Fruit fly (Drosophila melanogaster): ENCODE results near the gene Arr1.
A peak's percentile ranks its signal among the peaks of the same experiment; 100 is the strongest.

Gene Arr1

dm6 chr2L:18119643-18120042 is 41.6 kb downstream of the Arr1 start, which contains the start of gene CG5758 (continued):
- TF ChIP-seq Dfd (GFP tag; optimal IDR thresholded peaks at IDR 0.05) = no peak
- TF ChIP-seq lola (GFP tag; optimal IDR thresholded peaks at IDR 0.05) = no peak
- no peak for TF ChIP-seq jim (GFP tag; optimal IDR thresholded peaks at IDR 0.05)
- TF ChIP-seq h (GFP tag; optimal IDR thresholded peaks at IDR 0.05) = peak; percentile 59
- no peak for TF ChIP-seq CG9705 (GFP tag; optimal IDR thresholded peaks at IDR 0.05)
- TF ChIP-seq Vsx2 (GFP tag; optimal IDR thresholded peaks at IDR 0.05; ENCODE audit: partially characterized antibody) = no peak
- TF ChIP-seq CrebA (GFP tag; optimal IDR thresholded peaks at IDR 0.05; ENCODE audit: borderline replicate concordance) = no peak

dm6 chr2L:18121367-18122230 is 43.5 kb downstream of the Arr1 start:
- TF ChIP-seq rgr (GFP tag; optimal IDR thresholded peaks at IDR 0.05) (peak; percentile 90), lola (GFP tag; optimal IDR thresholded peaks at IDR 0.05) (no peak), Hr78 (GFP tag; optimal IDR thresholded peaks at IDR 0.05) (no peak), ey (GFP tag; optimal IDR thresholded peaks at IDR 0.05) (peak; percentile 93), Dfd (GFP tag; optimal IDR thresholded peaks at IDR 0.05) (no peak), Dif (GFP tag; optimal IDR thresholded peaks at IDR 0.05; ENCODE audit: partially characterized antibody) (no peak), sage (GFP tag; optimal IDR thresholded peaks at IDR 0.05) (peak; percentile 73), brk (GFP tag; optimal IDR thresholded peaks at IDR 0.05) (peak; percentile 64), dl (GFP tag; optimal IDR thresholded peaks at IDR 0.05; ENCODE audit: insufficient read depth in 1 of 2, partially characterized antibody in 2 of 2) (no peak), br (GFP tag; optimal IDR thresholded peaks at IDR 0.05) (peak; percentile 92), Jra (GFP tag; optimal IDR thresholded peaks at IDR 0.05) (peak; percentile 68), usp (GFP tag; optimal IDR thresholded peaks at IDR 0.05) (no peak), CG9705 (GFP tag; optimal IDR thresholded peaks at IDR 0.05) (peak; percentile 69), woc (GFP tag; optimal IDR thresholded peaks at IDR 0.05) (peak; percentile 91), HLH106 (tag; optimal IDR thresholded peaks at IDR 0.05) (peak; percentile 91), Rel (GFP tag; optimal IDR thresholded peaks at IDR 0.05) (peak; percentile 79), Rel (tag; optimal IDR thresholded peaks at IDR 0.05) (peak; percentile 62), Hnf4 (GFP tag; optimal IDR thresholded peaks at IDR 0.05) (peak; percentile 75), CrebA (GFP tag; optimal IDR thresholded peaks at IDR 0.05; ENCODE audit: borderline replicate concordance) (peak; percentile 22), h (GFP tag; optimal IDR thresholded peaks at IDR 0.05) (peak; percentile 95), psq (GFP tag; optimal IDR thresholded peaks at IDR 0.05) (peak; percentile 83), foxo (GFP tag; optimal IDR thresholded peaks at IDR 0.05) (peak; percentile 22 to 91), pan (optimal IDR thresholded peaks at IDR 0.05) (no peak), dsf (GFP tag; optimal IDR thresholded peaks at IDR 0.05; ENCODE audit: borderline replicate concordance) (no peak), sv (GFP tag; optimal IDR thresholded peaks at IDR 0.05) (no peak), fru (GFP tag; optimal IDR thresholded peaks at IDR 0.05) (peak; percentile 95), CG32264 (GFP tag; optimal IDR thresholded peaks at IDR 0.05) (peak; percentile 80), Hr83 (GFP tag; optimal IDR thresholded peaks at IDR 0.05; ENCODE audit: poor library complexity, severe bottlenecking) (peak; percentile 9), tai (GFP tag; optimal IDR thresholded peaks at IDR 0.05) (peak; percentile 31), dmrt93B (GFP tag; optimal IDR thresholded peaks at IDR 0.05) (peak; percentile 79), Sp1 (GFP tag; optimal IDR thresholded peaks at IDR 0.05) (peak; percentile 87), OdsH (GFP tag; optimal IDR thresholded peaks at IDR 0.05) (peak; percentile 89)

dm6 chr2L:18122231-18122551 is 44.1 kb downstream of the Arr1 start:
- TF ChIP-seq fru (GFP tag; optimal IDR thresholded peaks at IDR 0.05) (no peak), ey (GFP tag; optimal IDR thresholded peaks at IDR 0.05) (no peak), Dif (GFP tag; optimal IDR thresholded peaks at IDR 0.05; ENCODE audit: partially characterized antibody) (no peak), Vsx2 (GFP tag; optimal IDR thresholded peaks at IDR 0.05; ENCODE audit: partially characterized antibody) (no peak), lola (GFP tag; optimal IDR thresholded peaks at IDR 0.05) (no peak), dsf (GFP tag; optimal IDR thresholded peaks at IDR 0.05; ENCODE audit: borderline replicate concordance) (no peak), br (GFP tag; optimal IDR thresholded peaks at IDR 0.05) (no peak), OdsH (GFP tag; optimal IDR thresholded peaks at IDR 0.05) (no peak), Hr83 (GFP tag; optimal IDR thresholded peaks at IDR 0.05; ENCODE audit: poor library complexity, severe bottlenecking) (no peak), foxo (GFP tag; optimal IDR thresholded peaks at IDR 0.05) (no peak), woc (GFP tag; optimal IDR thresholded peaks at IDR 0.05) (no peak), Mio (GFP tag; optimal IDR thresholded peaks at IDR 0.05) (no peak), h (GFP tag; optimal IDR thresholded peaks at IDR 0.05) (no peak), tai (GFP tag; optimal IDR thresholded peaks at IDR 0.05) (no peak), Jra (GFP tag; optimal IDR thresholded peaks at IDR 0.05) (no peak), CG32264 (GFP tag; optimal IDR thresholded peaks at IDR 0.05) (no peak), psq (GFP tag; optimal IDR thresholded peaks at IDR 0.05) (peak; percentile 17), dl (GFP tag; optimal IDR thresholded peaks at IDR 0.05; ENCODE audit: insufficient read depth in 1 of 2, partially characterized antibody in 2 of 2) (no peak), jim (GFP tag; optimal IDR thresholded peaks at IDR 0.05) (no peak), brk (GFP tag; optimal IDR thresholded peaks at IDR 0.05) (no peak), pan (optimal IDR thresholded peaks at IDR 0.05) (no peak), Sp1 (GFP tag; optimal IDR thresholded peaks at IDR 0.05) (peak; percentile 1), N (GFP tag; optimal IDR thresholded peaks at IDR 0.05) (no peak), Rel (GFP tag; optimal IDR thresholded peaks at IDR 0.05) (no peak), Rel (tag; optimal IDR thresholded peaks at IDR 0.05) (no peak), rgr (GFP tag; optimal IDR thresholded peaks at IDR 0.05) (peak; percentile 10), sage (GFP tag; optimal IDR thresholded peaks at IDR 0.05) (peak; percentile 9), CrebA (GFP tag; optimal IDR thresholded peaks at IDR 0.05; ENCODE audit: borderline replicate concordance) (no peak), Abd-B (GFP tag; optimal IDR thresholded peaks at IDR 0.05) (no peak), HLH106 (tag; optimal IDR thresholded peaks at IDR 0.05) (peak; percentile 46), dmrt93B (GFP tag; optimal IDR thresholded peaks at IDR 0.05) (peak; percentile 28), GATAd (GFP tag; optimal IDR thresholded peaks at IDR 0.05) (no peak), Myc (optimal IDR thresholded peaks at IDR 0.05) (no peak)
